Worm (Caenorhabditis elegans): ENCODE measurements around the gene epac-1.
A peak's percentile ranks its signal among the peaks of the same experiment; 100 is the strongest.

Gene epac-1

ce11 chrIII:10216585-10217278 lies 27.7 kb downstream of the epac-1 start, which contains the start of gene cts-1 (continued):
- TF ChIP-seq nhr-90 (tag; optimal IDR thresholded peaks at IDR 0.05; ENCODE audit: poor library complexity), result peak; percentile 79
- TF ChIP-seq C34B4.2 (tag; optimal IDR thresholded peaks at IDR 0.05), result peak; percentile 84
- TF ChIP-seq C16A3.4 (tag; optimal IDR thresholded peaks at IDR 0.05), result peak; percentile 65
- TF ChIP-seq efl-1 (optimal IDR thresholded peaks at IDR 0.05), result peak; percentile 72 to 73
- TF ChIP-seq efl-1 (GFP tag; optimal IDR thresholded peaks at IDR 0.05 in 1 of 2), result peak; percentile 50 to 93
- peak; percentile 30 for TF ChIP-seq nhr-76 (tag; optimal IDR thresholded peaks at IDR 0.05)
- peak; percentile 92 for TF ChIP-seq nhr-71 (tag; optimal IDR thresholded peaks at IDR 0.05)
- TF ChIP-seq ama-1 (optimal IDR thresholded peaks at IDR 0.05), result no peak
- no peak for TF ChIP-seq sptf-1 (tag; optimal IDR thresholded peaks at IDR 0.05)
- TF ChIP-seq lin-39 (tag; optimal IDR thresholded peaks at IDR 0.05), result no peak
- TF ChIP-seq dpl-1 (GFP tag; optimal IDR thresholded peaks at IDR 0.05), result peak; percentile 41 to 60 (median 53)
- TF ChIP-seq xbp-1 (tag; optimal IDR thresholded peaks at IDR 0.05), result peak; percentile 74
- TF ChIP-seq efl-3 (GFP tag; optimal IDR thresholded peaks at IDR 0.05), result no peak
- TF ChIP-seq zag-1 (tag; optimal IDR thresholded peaks at IDR 0.05), result no peak
- peak; percentile 81 for TF ChIP-seq mep-1 (tag; optimal IDR thresholded peaks at IDR 0.05)
- TF ChIP-seq pqm-1 (tag; optimal IDR thresholded peaks at IDR 0.05), result no peak
- peak; percentile 89 for TF ChIP-seq snu-23 (GFP tag; optimal IDR thresholded peaks at IDR 0.05)
- peak; percentile 69 to 82 for TF ChIP-seq lin-35 (GFP tag; optimal IDR thresholded peaks at IDR 0.05)
- peak; percentile 23 for TF ChIP-seq fkh-10 (GFP tag; optimal IDR thresholded peaks at IDR 0.05)
- TF ChIP-seq zip-4 (GFP tag; optimal IDR thresholded peaks at IDR 0.05), result peak; percentile 14
- peak; percentile 12 for TF ChIP-seq aly-2 (tag; optimal IDR thresholded peaks at IDR 0.05)
- TF ChIP-seq ceh-8 (GFP tag; optimal IDR thresholded peaks at IDR 0.05), result no peak
- peak; percentile 59 for TF ChIP-seq irx-1 (tag; optimal IDR thresholded peaks at IDR 0.05)
- peak in 1 of 2 experiments; percentile 24 for TF ChIP-seq egl-27 (tag; optimal IDR thresholded peaks at IDR 0.05)
- no peak for TF ChIP-seq Y116A8C.19 (tag; optimal IDR thresholded peaks at IDR 0.05; ENCODE audit: borderline replicate concordance)
- peak; percentile 76 for TF ChIP-seq nhr-47 (tag; optimal IDR thresholded peaks at IDR 0.05)
- TF ChIP-seq lin-13 (GFP tag; optimal IDR thresholded peaks at IDR 0.05), result peak; percentile 35
- no peak for TF ChIP-seq unc-86 (tag; optimal IDR thresholded peaks at IDR 0.05)
- TF ChIP-seq nhr-77 (tag; optimal IDR thresholded peaks at IDR 0.05), result peak; percentile 86
- TF ChIP-seq nhr-19 (GFP tag; conservative IDR thresholded peaks at IDR 0.05), result no peak
- TF ChIP-seq F16B12.6 (tag; optimal IDR thresholded peaks at IDR 0.05), result peak; percentile 43
- TF ChIP-seq unc-62 (GFP tag; optimal IDR thresholded peaks at IDR 0.05), result no peak
- TF ChIP-seq nhr-84 (tag; optimal IDR thresholded peaks at IDR 0.05), result no peak
- no peak for TF ChIP-seq sup-37 (GFP tag; optimal IDR thresholded peaks at IDR 0.05)
- peak; percentile 12 for TF ChIP-seq nhr-237 (tag; optimal IDR thresholded peaks at IDR 0.05)
- peak; percentile 87 for TF ChIP-seq unc-130 (tag; optimal IDR thresholded peaks at IDR 0.05)
- TF ChIP-seq fkh-8 (tag; optimal IDR thresholded peaks at IDR 0.05), result peak; percentile 79
- TF ChIP-seq mab-9 (GFP tag; IDR thresholded peaks at IDR 0.05), result no peak
- no peak for TF ChIP-seq fos-1 (tag; optimal IDR thresholded peaks at IDR 0.05)
- no peak for TF ChIP-seq vab-15 (tag; optimal IDR thresholded peaks at IDR 0.05)
- peak; percentile 92 for TF ChIP-seq nhr-20 (tag; optimal IDR thresholded peaks at IDR 0.05)
- TF ChIP-seq lsy-2 (tag; optimal IDR thresholded peaks at IDR 0.05), result peak; percentile 78 to 95
- no peak for TF ChIP-seq ces-1 (GFP tag; optimal IDR thresholded peaks at IDR 0.05)
- peak; percentile 28 to 94 for TF ChIP-seq mdl-1 (tag; optimal IDR thresholded peaks at IDR 0.05)
- no peak for TF ChIP-seq hlh-17 (GFP tag; optimal IDR thresholded peaks at IDR 0.05; ENCODE audit: borderline replicate concordance)
- TF ChIP-seq elt-2 (tag; optimal IDR thresholded peaks at IDR 0.05), result peak; percentile 82
- TF ChIP-seq fkh-4 (tag; optimal IDR thresholded peaks at IDR 0.05; ENCODE audit: borderline replicate concordance), result no peak
- no peak for TF ChIP-seq isw-1 (GFP tag; IDR thresholded peaks at IDR 0.05)
- peak; percentile 47 for TF ChIP-seq pag-3 (tag; optimal IDR thresholded peaks at IDR 0.05; ENCODE audit: borderline replicate concordance, insufficient read depth)
- TF ChIP-seq ets-5 (GFP tag; IDR thresholded peaks at IDR 0.05), result no peak
- no peak for TF ChIP-seq egl-13 (tag; optimal IDR thresholded peaks at IDR 0.05)
- peak; percentile 94 for TF ChIP-seq nhr-85 (tag)

All from whole organism, L1 larva.